Worm (Caenorhabditis elegans): Measurements from ENCODE around the gene frpr-13.
A peak's percentile ranks its signal among the peaks of the same experiment; 100 is the strongest.

frpr-13 gene

DNA sequence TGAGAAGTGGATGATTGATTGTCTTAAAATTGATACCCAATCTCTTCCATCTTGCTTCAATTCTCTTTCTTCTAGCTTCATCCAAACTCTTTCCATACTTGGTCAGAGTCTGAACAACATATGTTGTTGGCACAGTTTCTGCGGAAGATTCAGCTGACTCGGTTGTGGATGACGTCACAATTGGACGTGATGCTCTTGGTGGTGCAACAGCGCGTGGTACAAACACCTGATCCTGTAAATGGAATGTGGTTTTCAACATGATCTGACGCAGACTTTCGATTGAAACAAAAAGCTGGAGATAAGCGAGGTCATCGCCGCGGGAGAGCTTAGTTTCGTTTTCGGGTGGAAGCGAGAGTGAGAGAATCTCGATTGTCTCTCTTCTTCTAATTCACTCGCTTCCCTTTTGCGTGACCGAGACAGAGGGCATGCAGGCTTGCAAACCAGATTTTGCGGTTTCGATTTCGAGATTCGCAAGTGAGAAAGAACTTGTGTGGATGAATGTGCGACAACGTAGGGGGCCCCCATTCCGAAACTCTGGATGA, 43.7 kb downstream of the frpr-13 start:
- TF ChIP-seq nhr-23 (tag; optimal IDR thresholded peaks at IDR 0.05) (peak; percentile 47), egl-27 (tag; optimal IDR thresholded peaks at IDR 0.05) (no peak)

DNA sequence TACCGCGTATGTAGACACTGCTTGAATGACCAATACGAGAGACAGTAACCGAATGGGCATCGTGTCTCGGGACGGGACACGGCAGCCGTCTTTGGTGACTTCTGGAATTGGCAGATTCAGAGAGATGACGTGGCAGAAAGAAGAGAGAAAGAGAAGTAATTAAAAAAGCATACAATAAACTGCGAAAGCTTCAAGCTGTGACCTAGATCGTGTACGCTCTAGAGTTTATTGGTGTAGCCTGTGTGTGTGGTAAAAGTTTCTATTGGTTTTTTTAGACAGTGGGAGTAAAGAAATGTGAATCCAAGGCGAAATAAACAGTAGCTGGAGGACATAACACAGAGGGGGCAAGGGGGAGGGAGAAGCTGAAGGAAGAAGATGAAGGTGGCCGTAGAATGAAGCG, 45.1 kb downstream of the frpr-13 start, which contains the start of gene T19A5.3:
Gene T19A5.3 (minus strand): TSS at position 101 of the 400 bp plus-strand sequence.
- no peak for TF ChIP-seq nhr-77 (tag; optimal IDR thresholded peaks at IDR 0.05)

- no peak for TF ChIP-seq elt-3 (tag; optimal IDR thresholded peaks at IDR 0.05)
- no peak for TF ChIP-seq nhr-237 (tag; optimal IDR thresholded peaks at IDR 0.05)
- TF ChIP-seq zag-1 (tag; optimal IDR thresholded peaks at IDR 0.05), result no peak
- no peak for TF ChIP-seq R02D3.7 (tag; optimal IDR thresholded peaks at IDR 0.05)
- no peak for TF ChIP-seq nhr-11 (tag; optimal IDR thresholded peaks at IDR 0.05)
- no peak for TF ChIP-seq elt-2 (tag; optimal IDR thresholded peaks at IDR 0.05)
Observed at ce11 chrV:8944481-8944880, 45.6 kb downstream of the frpr-13 start.

- TF ChIP-seq ceh-28 (tag; optimal IDR thresholded peaks at IDR 0.05) (no peak), nhr-25 (tag; optimal IDR thresholded peaks at IDR 0.05) (peak; percentile 12), nhr-28 (tag; optimal IDR thresholded peaks at IDR 0.05) (no peak), nhr-67 (tag; optimal IDR thresholded peaks at IDR 0.05) (no peak), nhr-23 (tag; optimal IDR thresholded peaks at IDR 0.05) (no peak)
Observed at ce11 chrV:8946142-8946541, 47.3 kb downstream of the frpr-13 start.

- TF ChIP-seq ceh-28 (tag; optimal IDR thresholded peaks at IDR 0.05), result no peak
- TF ChIP-seq egl-27 (tag; optimal IDR thresholded peaks at IDR 0.05), result no peak
- TF ChIP-seq nhr-23 (tag; optimal IDR thresholded peaks at IDR 0.05), result no peak
- no peak for TF ChIP-seq hmg-11 (tag; optimal IDR thresholded peaks at IDR 0.05)
- TF ChIP-seq fkh-10 (GFP tag; optimal IDR thresholded peaks at IDR 0.05), result no peak
- no peak for TF ChIP-seq tbx-2 (tag; optimal IDR thresholded peaks at IDR 0.05)
- no peak for TF ChIP-seq nhr-76 (tag; optimal IDR thresholded peaks at IDR 0.05)
Observed at ce11 chrV:8947499-8947898, 48.6 kb downstream of the frpr-13 start, which contains the start of gene gck-1. gck-1 (plus strand) TSS chrV:8947799.

DNA sequence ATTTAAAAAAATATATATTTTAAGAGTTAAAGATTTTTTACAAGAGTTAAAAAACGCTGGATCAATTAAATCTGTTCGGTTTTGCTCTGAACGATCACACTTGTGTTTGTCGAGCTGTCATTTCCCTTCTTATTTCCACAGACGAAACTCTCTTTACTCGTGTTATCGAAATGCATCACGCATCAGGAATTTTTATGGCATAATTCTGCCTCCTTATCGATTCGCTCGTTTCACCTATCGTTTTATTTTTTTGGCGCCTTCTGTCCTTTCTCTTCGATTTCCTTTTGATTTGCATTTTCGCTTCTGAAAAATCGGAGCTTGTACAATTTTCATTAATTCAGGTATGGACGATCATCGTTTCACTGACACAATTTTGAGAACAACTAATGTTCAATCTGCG, 49.5 kb downstream of the frpr-13 start:
- TF ChIP-seq elt-1 (tag; optimal IDR thresholded peaks at IDR 0.05) (no peak), elt-2 (tag; optimal IDR thresholded peaks at IDR 0.05) (peak; percentile 44), fkh-10 (GFP tag; optimal IDR thresholded peaks at IDR 0.05) (no peak), nhr-237 (tag; optimal IDR thresholded peaks at IDR 0.05) (no peak)

- TF ChIP-seq pqm-1 (tag; optimal IDR thresholded peaks at IDR 0.05) (peak; percentile 66), nhr-23 (tag; optimal IDR thresholded peaks at IDR 0.05) (no peak), jun-1 (tag; optimal IDR thresholded peaks at IDR 0.05) (no peak), egl-5 (tag; optimal IDR thresholded peaks at IDR 0.05) (no peak), eor-1 (tag; optimal IDR thresholded peaks at IDR 0.05) (no peak), unc-39 (tag; optimal IDR thresholded peaks at IDR 0.05) (no peak), nhr-67 (tag; optimal IDR thresholded peaks at IDR 0.05) (no peak), daf-12 (tag; optimal IDR thresholded peaks at IDR 0.05) (no peak), nhr-76 (tag; optimal IDR thresholded peaks at IDR 0.05) (no peak), ama-1 (optimal IDR thresholded peaks at IDR 0.05) (no peak), lsy-12 (tag; optimal IDR thresholded peaks at IDR 0.05) (no peak), egl-27 (tag; optimal IDR thresholded peaks at IDR 0.05) (no peak), sea-2 (GFP tag; optimal IDR thresholded peaks at IDR 0.05) (no peak), ztf-4 (tag; optimal IDR thresholded peaks at IDR 0.05) (no peak), nfya-1 (tag; optimal IDR thresholded peaks at IDR 0.05; ENCODE audit: insufficient read depth) (no peak), ZK546.5 (tag; optimal IDR thresholded peaks at IDR 0.05) (no peak), elt-2 (tag; optimal IDR thresholded peaks at IDR 0.05) (peak; percentile 82)
Observed at ce11 chrV:8948996-8949395, 50.1 kb downstream of the frpr-13 start.
